Worm (Caenorhabditis elegans) whole organism, L4 larva: ENCODE measurements around the gene B0361.3.

Experiments used
- F10B5.3 ChIP-seq: sonication (generic microtip); optimal IDR thresholded peaks from 2 replicates; lab custom pipeline; 2016; ENCODE audit warnings: mild to moderate bottlenecking, missing genetic modification characterization, missing compliant biosample characterization
- F49E8.2 ChIP-seq: sonication (generic microtip); optimal IDR thresholded peaks from 2 replicates; lab custom pipeline; 2016; ENCODE audit warnings: missing compliant biosample characterization, mild to moderate bottlenecking, missing genetic modification characterization, borderline replicate concordance
- T20F7.1 ChIP-seq: fragments of 200-800 bp; sonication (Bioruptor generic); optimal IDR thresholded peaks from 2 replicates; lab custom pipeline; 2018; ENCODE audit warnings: mild to moderate bottlenecking, missing genetic modification characterization, missing compliant biosample characterization
- Y105C5A.15 ChIP-seq: fragments of 200-800 bp; sonication (Bioruptor generic); IDR thresholded peaks from 2 replicates; pipeline ENCODE4 v1.3.6; 2022; ENCODE audit warnings: missing genetic modification characterization, missing compliant biosample characterization
- aha-1 ChIP-seq: fragments of 150-350 bp; peaks from one replicate; lab custom pipeline; 2014; ENCODE audit warnings: missing biosample characterization, missing genetic modification characterization
- ama-1 ChIP-seq: fragments of 150-350 bp; optimal IDR thresholded peaks from 2 replicates; lab custom pipeline; 2014; ENCODE audit warnings: inconsistent platforms, mixed read lengths
- ceh-20 ChIP-seq: fragments of 200-800 bp; sonication (Bioruptor generic); IDR thresholded peaks from 2 replicates; pipeline ENCODE4 v1.3.6; 2022; ENCODE audit warnings: missing genetic modification reagents, missing genetic modification characterization, missing compliant biosample characterization
- ceh-32 ChIP-seq: sonication (generic microtip); optimal IDR thresholded peaks from 2 replicates; lab custom pipeline; 2016; ENCODE audit warnings: mild to moderate bottlenecking, missing genetic modification characterization, missing compliant biosample characterization; ENCODE audit not compliant: poor library complexity
- ceh-62 ChIP-seq: sonication (generic microtip); optimal IDR thresholded peaks from 2 replicates; lab custom pipeline; 2017; ENCODE audit warnings: missing biosample characterization, missing genetic modification characterization
- dmd-6 ChIP-seq: fragments of 200-800 bp; sonication (Bioruptor generic); IDR thresholded peaks from 2 replicates; pipeline ENCODE4 v1.3.6; 2022; ENCODE audit warnings: missing genetic modification reagents, missing genetic modification characterization, missing compliant biosample characterization
- dpl-1 ChIP-seq: fragments of 150-350 bp; optimal IDR thresholded peaks from 2 replicates; lab custom pipeline; 2014; ENCODE audit warnings: missing biosample characterization, missing genetic modification reagents, missing genetic modification characterization
- duxl-1 ChIP-seq: sonication (generic microtip); optimal IDR thresholded peaks from 2 replicates; lab custom pipeline; 2016; ENCODE audit warnings: mild to moderate bottlenecking, missing genetic modification characterization, moderate library complexity, missing compliant biosample characterization; ENCODE audit not compliant: poor library complexity
- egl-43 ChIP-seq: fragments of 200-800 bp; sonication (Bioruptor generic); IDR thresholded peaks from 2 replicates; pipeline ENCODE4 v1.3.6; 2022; ENCODE audit warnings: missing genetic modification reagents, missing genetic modification characterization, missing compliant biosample characterization
- fos-1 ChIP-seq: fragments of 150-350 bp; optimal IDR thresholded peaks from 2 replicates; lab custom pipeline; 2014; ENCODE audit warnings: missing biosample characterization, missing genetic modification characterization
- hlh-11 ChIP-seq: fragments of 200-800 bp; sonication (Bioruptor generic); optimal IDR thresholded peaks from 2 replicates; lab custom pipeline; 2018; ENCODE audit warnings: mild to moderate bottlenecking, missing genetic modification characterization, missing compliant biosample characterization
- hlh-30 ChIP-seq: sonication (generic microtip); optimal IDR thresholded peaks from 2 replicates; lab custom pipeline; 2017; ENCODE audit warnings: antibody characterized with exemption, mild to moderate bottlenecking, missing genetic modification characterization, missing compliant biosample characterization; ENCODE audit not compliant: insufficient read depth
- hmg-1.1 ChIP-seq: fragments of 200-800 bp; sonication (Bioruptor generic); IDR thresholded peaks from 2 replicates; pipeline ENCODE4 v1.3.6; 2022; ENCODE audit warnings: missing genetic modification reagents, missing genetic modification characterization, missing compliant biosample characterization
- lin-13 ChIP-seq: fragments of 150-350 bp; optimal IDR thresholded peaks from 2 replicates; lab custom pipeline; 2014; ENCODE audit warnings: missing biosample characterization, missing genetic modification reagents, missing genetic modification characterization
- lin-15B ChIP-seq: fragments of 150-350 bp; sonication (generic microtip); optimal IDR thresholded peaks from 3 replicates; lab custom pipeline; 2014; ENCODE audit warnings: missing biosample characterization, missing genetic modification characterization
- lin-29 ChIP-seq: fragments of 200-800 bp; sonication (Bioruptor generic); IDR thresholded peaks from 2 replicates; pipeline ENCODE4 v1.3.6; 2022; ENCODE audit warnings: missing genetic modification reagents, missing genetic modification characterization, missing compliant biosample characterization
- lir-3 ChIP-seq: sonication (generic microtip); optimal IDR thresholded peaks from 2 replicates; lab custom pipeline; 2016; ENCODE audit warnings: mild to moderate bottlenecking, missing genetic modification characterization, missing compliant biosample characterization
- lsy-2 ChIP-seq, 2 experiments: fragments of 150-350 bp in 1 of 2; sonication (generic microtip) in 1 of 2; optimal IDR thresholded peaks; 2 replicates each; lab custom pipeline; 2014 to 2017; ENCODE audit warnings: missing biosample characterization in 2 of 2, missing genetic modification characterization in 2 of 2
- mdl-1 ChIP-seq, 2 experiments: fragments of 150-350 bp in 1 of 2; sonication (generic microtip) in 1 of 2; optimal IDR thresholded peaks; 2 replicates each; lab custom pipeline; 2014 to 2017; ENCODE audit warnings: missing biosample characterization in 2 of 2, missing genetic modification characterization in 2 of 2
- mdt-29 ChIP-seq: fragments of 200-800 bp; sonication (Bioruptor generic); IDR thresholded peaks from 2 replicates; pipeline ENCODE4 v1.3.6; 2022; ENCODE audit warnings: missing genetic modification reagents, missing genetic modification characterization, missing compliant biosample characterization
- mep-1 ChIP-seq: fragments of 150-350 bp; sonication (generic microtip); optimal IDR thresholded peaks from 3 replicates; lab custom pipeline; 2014; ENCODE audit warnings: missing biosample characterization, missing genetic modification characterization
- mes-2 ChIP-seq: sonication (generic microtip); optimal IDR thresholded peaks from 2 replicates; lab custom pipeline; 2016; ENCODE audit warnings: missing genotype, mild to moderate bottlenecking, missing genetic modification characterization, missing compliant biosample characterization; ENCODE audit not compliant: poor library complexity, severe bottlenecking
- mxl-3 ChIP-seq: fragments of 200-800 bp; sonication (Bioruptor generic); optimal IDR thresholded peaks from 2 replicates; lab custom pipeline; 2018; ENCODE audit warnings: mild to moderate bottlenecking, missing genetic modification characterization, missing compliant biosample characterization
- nhr-10 ChIP-seq: fragments of 150-350 bp; optimal IDR thresholded peaks from 2 replicates; lab custom pipeline; 2014; ENCODE audit warnings: missing biosample characterization, missing genetic modification characterization
- nhr-102 ChIP-seq: sonication (generic microtip); optimal IDR thresholded peaks from 2 replicates; lab custom pipeline; 2016; ENCODE audit warnings: mild to moderate bottlenecking, missing genetic modification characterization, moderate library complexity, missing compliant biosample characterization
- nhr-11 ChIP-seq: fragments of 150-350 bp; optimal IDR thresholded peaks from 2 replicates; lab custom pipeline; 2014; ENCODE audit warnings: missing biosample characterization, missing genetic modification characterization
- nhr-237 ChIP-seq: sonication (generic microtip); optimal IDR thresholded peaks from 2 replicates; lab custom pipeline; 2017; ENCODE audit warnings: missing biosample characterization, missing genetic modification characterization
- nhr-25 ChIP-seq: sonication (generic microtip); optimal IDR thresholded peaks from 2 replicates; lab custom pipeline; 2017; ENCODE audit warnings: missing genetic modification characterization, mild to moderate bottlenecking, missing compliant biosample characterization, antibody characterized with exemption, moderate library complexity, borderline replicate concordance; ENCODE audit not compliant: insufficient read depth
- nhr-28 ChIP-seq: fragments of 150-350 bp; optimal IDR thresholded peaks from 2 replicates; lab custom pipeline; 2014; ENCODE audit warnings: missing biosample characterization, missing genetic modification characterization
- nhr-48 ChIP-seq: sonication (generic microtip); optimal IDR thresholded peaks from 2 replicates; lab custom pipeline; 2016; ENCODE audit warnings: mild to moderate bottlenecking, missing genetic modification characterization, missing compliant biosample characterization
- nhr-6 ChIP-seq: fragments of 150-350 bp; optimal IDR thresholded peaks from 2 replicates; lab custom pipeline; 2014; ENCODE audit warnings: missing biosample characterization, missing genetic modification characterization
- nhr-76 ChIP-seq: fragments of 150-350 bp; optimal IDR thresholded peaks from 2 replicates; lab custom pipeline; 2014; ENCODE audit warnings: missing biosample characterization, missing genetic modification characterization
- pha-4 ChIP-seq, 2 experiments: fragments of 150-350 bp in 1 of 2; fragments of 200-800 bp in 1 of 2; sonication (Bioruptor generic) in 1 of 2; IDR thresholded peaks in 1 of 2; optimal IDR thresholded peaks in 1 of 2; 2 replicates each; pipeline versions ENCODE4 v1.3.6 to Lab custom; 2014 to 2022; ENCODE audit warnings: missing genetic modification characterization in 2 of 2, missing genetic modification reagents in 2 of 2, missing biosample characterization in 1 of 2, missing compliant biosample characterization in 1 of 2
- set-16 ChIP-seq: fragments of 200-800 bp; sonication (Bioruptor generic); IDR thresholded peaks from 2 replicates; pipeline ENCODE4 v1.3.6; 2022; ENCODE audit warnings: missing genetic modification reagents, missing genetic modification characterization, missing compliant biosample characterization
- tag-97 ChIP-seq: fragments of 200-800 bp; sonication (Bioruptor generic); IDR thresholded peaks from 2 replicates; pipeline ENCODE4 v1.3.6; 2022; ENCODE audit warnings: missing genetic modification characterization, missing compliant biosample characterization
- tra-1 ChIP-seq: fragments of 200-800 bp; sonication (Bioruptor generic); IDR thresholded peaks from 2 replicates; pipeline ENCODE4 v1.3.6; 2022; ENCODE audit warnings: missing genetic modification reagents, missing genetic modification characterization, missing compliant biosample characterization
- unc-130 ChIP-seq: sonication (generic microtip); optimal IDR thresholded peaks from 2 replicates; lab custom pipeline; 2016; ENCODE audit warnings: missing genetic modification reagents, missing genetic modification characterization, missing compliant biosample characterization
- unc-62 ChIP-seq, 3 experiments: fragments of 150-350 bp in 1 of 3; sonication (generic microtip); optimal IDR thresholded peaks in 2 of 3; peaks in 1 of 3; 1 replicate in 1 of 3; 2 replicates in 2 of 3; lab custom pipeline; 2014 to 2017; ENCODE audit warnings: missing biosample characterization in 3 of 3, missing genetic modification characterization in 3 of 3, missing genetic modification reagents in 3 of 3, missing genotype in 1 of 3
- vab-7 ChIP-seq: fragments of 200-800 bp; sonication (Bioruptor generic); IDR thresholded peaks from 2 replicates; pipeline ENCODE4 v1.3.6; 2022; ENCODE audit warnings: missing genetic modification reagents, missing genetic modification characterization, missing compliant biosample characterization
- zfp-3 ChIP-seq: fragments of 200-800 bp; sonication (Bioruptor generic); conservative IDR thresholded peaks from 2 replicates; pipeline ENCODE4 v1.3.6; 2022; ENCODE audit warnings: missing genetic modification reagents, missing genetic modification characterization, missing compliant biosample characterization
- ztf-11 ChIP-seq: fragments of 150-350 bp; optimal IDR thresholded peaks from 2 replicates; lab custom pipeline; 2014; ENCODE audit warnings: missing biosample characterization, missing genetic modification characterization
- ztf-7 ChIP-seq: fragments of 150-350 bp; optimal IDR thresholded peaks from 2 replicates; lab custom pipeline; 2014; ENCODE audit warnings: missing biosample characterization, missing genetic modification characterization

B0361.3 gene

DNA sequence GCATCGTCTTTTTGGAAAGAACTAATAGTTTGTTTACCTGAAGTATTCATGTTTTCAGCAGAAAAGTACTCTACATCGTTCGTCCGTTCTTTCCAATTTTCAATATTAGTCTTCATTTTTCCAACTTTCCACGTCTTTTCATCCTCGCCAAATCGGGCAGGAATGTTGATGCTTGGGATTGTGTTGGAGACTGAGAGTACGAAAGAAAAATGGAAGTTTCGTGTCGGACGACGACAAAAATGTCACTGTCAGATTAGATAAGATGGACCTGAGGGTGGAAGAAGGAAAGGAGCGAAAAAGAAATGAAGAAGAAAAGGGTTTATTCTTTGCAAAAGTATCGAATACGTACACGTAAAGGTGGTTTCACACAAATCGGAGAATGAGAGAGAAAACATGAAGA, 16.8 kb downstream of the B0361.3 start:
- peak; percentile 78 for TF ChIP-seq ama-1 (lab: Kevin White, UChicago)
- TF ChIP-seq fos-1 (tag; lab: Kevin White, UChicago): no peak
- TF ChIP-seq nhr-28 (tag; lab: Kevin White, UChicago): no peak
- TF ChIP-seq lin-15B (tag; lab: Kevin White, UChicago): no peak
- TF ChIP-seq egl-43: no peak

DNA sequence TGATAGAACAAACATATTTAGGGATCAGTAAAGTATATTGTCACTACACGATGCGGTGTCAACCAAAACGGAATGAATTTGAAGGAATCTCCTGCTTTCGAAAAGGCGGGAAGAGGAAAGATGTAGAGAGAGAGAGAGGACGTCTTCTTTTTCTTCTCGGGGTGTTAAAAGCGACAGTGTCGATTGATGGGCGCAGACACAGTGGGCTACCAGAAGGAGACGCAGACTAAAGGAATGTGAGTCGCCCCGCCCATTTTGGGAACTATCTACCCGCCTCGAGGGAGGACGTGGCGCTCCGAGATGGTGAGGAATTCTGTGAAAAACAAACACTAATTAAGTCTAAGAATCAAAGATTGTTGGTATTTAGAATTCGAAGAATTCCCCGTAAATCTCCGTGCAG, 18.2 kb downstream of the B0361.3 start, which contains the start of the genes B0361.14 and B0361.9:
Gene B0361.14 (minus strand): TSS at position 66 of the 400 bp plus-strand sequence.
Gene B0361.9 (minus strand): TSS at position 166 of the 400 bp plus-strand sequence.
- peak; percentile 27 for TF ChIP-seq nhr-28 (tag; lab: Kevin White, UChicago)
- TF ChIP-seq aha-1: peak; percentile 71
- TF ChIP-seq vab-7: no peak
- TF ChIP-seq hlh-30 (tag; lab: Kevin White, UChicago): no peak
- no peak for TF ChIP-seq unc-62 (GFP tag; optimal IDR thresholded peaks at IDR 0.05 in 1 of 2; lab: Kevin White, UChicago)
- no peak for TF ChIP-seq unc-62 (tag; optimal IDR thresholded peaks at IDR 0.05; lab: Kevin White, UChicago)
- TF ChIP-seq ceh-20: no peak
- 0 out of 2 replicates have a peak, but pooled peaks have one; percentile 19 for TF ChIP-seq hmg-1.1 (GFP tag; lab: Robert Waterston, UW)
- TF ChIP-seq pha-4 (GFP tag; IDR thresholded peaks at IDR 0.05; lab: Robert Waterston, UW): no peak
- no peak for TF ChIP-seq pha-4 (tag; optimal IDR thresholded peaks at IDR 0.05; lab: Kevin White, UChicago)
- no peak for TF ChIP-seq lir-3 (tag; lab: Kevin White, UChicago)
- TF ChIP-seq nhr-237: no peak
- TF ChIP-seq mxl-3 (GFP tag; lab: Kevin White, UChicago): peak; percentile 11
- no peak for TF ChIP-seq F49E8.2 (tag; lab: Kevin White, UChicago)
- no peak for TF ChIP-seq dpl-1 (GFP tag; lab: Kevin White, UChicago)
- no peak for TF ChIP-seq F10B5.3 (tag; lab: Kevin White, UChicago)
- TF ChIP-seq set-16 (GFP tag; lab: Robert Waterston, UW): no peak
- peak in 1 of 2 experiments; percentile 14 for TF ChIP-seq mdl-1 (tag; optimal IDR thresholded peaks at IDR 0.05; lab: Kevin White, UChicago)
- TF ChIP-seq T20F7.1: no peak
- TF ChIP-seq mes-2 (tag; lab: Kevin White, UChicago): peak; percentile 27
- no peak for TF ChIP-seq unc-130 (GFP tag; lab: Kevin White, UChicago)
- no peak for TF ChIP-seq fos-1 (tag; lab: Kevin White, UChicago)
- no peak for TF ChIP-seq Y105C5A.15 (GFP tag; lab: Robert Waterston, UW)
- peak; percentile 80 for TF ChIP-seq nhr-25
- no peak for TF ChIP-seq ztf-11
- TF ChIP-seq nhr-48: no peak
- no peak for TF ChIP-seq nhr-10
- TF ChIP-seq lin-13 (GFP tag; lab: Kevin White, UChicago): no peak
- TF ChIP-seq, all 104 proteins: peak for 7

DNA sequence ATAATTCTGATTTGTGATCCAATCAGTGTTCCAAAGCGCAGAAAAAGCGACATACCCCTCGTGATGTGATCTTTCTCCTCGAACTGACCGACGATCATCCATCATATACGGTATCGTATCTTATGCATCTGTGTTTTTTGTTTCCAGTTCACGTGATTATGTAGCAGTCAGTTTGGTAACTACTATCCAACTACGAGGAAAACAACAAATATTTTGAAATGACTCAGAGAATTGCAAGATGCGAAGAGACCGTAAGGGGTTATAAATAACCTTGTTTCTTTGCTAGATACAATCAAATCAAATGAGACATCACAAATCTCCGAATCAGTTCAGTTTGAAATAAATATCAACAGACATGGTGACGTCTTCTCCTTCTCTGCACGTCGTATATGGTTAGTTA, 18.9 kb downstream of the B0361.3 start:
- TF ChIP-seq nhr-11 (tag; lab: Kevin White, UChicago) (no peak), lsy-2 (tag; optimal IDR thresholded peaks at IDR 0.05; lab: Kevin White, UChicago) (peak in 1 of 2 experiments; percentile 54), ceh-32 (tag; lab: Kevin White, UChicago) (no peak), dmd-6 (peak; percentile 40; the same call in 1 of the 2 replicates), Y105C5A.15 (GFP tag; lab: Robert Waterston, UW) (no peak), mdt-29 (GFP tag; lab: Robert Waterston, UW) (no peak), duxl-1 (tag; lab: Kevin White, UChicago) (no peak), tra-1 (GFP tag; lab: Robert Waterston, UW) (0 out of 2 replicates have a peak, but pooled peaks have one; percentile 10), ceh-20 (no peak), lin-15B (tag; lab: Kevin White, UChicago) (no peak), mdl-1 (tag; optimal IDR thresholded peaks at IDR 0.05; lab: Kevin White, UChicago) (peak in 1 of 2 experiments; percentile 72), mep-1 (tag; lab: Kevin White, UChicago) (peak; percentile 41), nhr-25 (no peak), nhr-102 (no peak), lin-29 (GFP tag; lab: Robert Waterston, UW) (no peak), F49E8.2 (tag; lab: Kevin White, UChicago) (no peak), hlh-11 (peak; percentile 63), ceh-62 (no peak), vab-7 (no peak), nhr-48 (peak; percentile 52), tag-97 (GFP tag; lab: Robert Waterston, UW) (no peak), nhr-76 (tag; lab: Kevin White, UChicago) (no peak), nhr-6 (no peak), ztf-7 (tag; lab: Kevin White, UChicago) (no peak), zfp-3 (GFP tag; lab: Robert Waterston, UW) (no peak), lir-3 (tag; lab: Kevin White, UChicago) (no peak)
